Fruit fly (Drosophila melanogaster): Measurements from ENCODE around the gene bib.

DNA sequence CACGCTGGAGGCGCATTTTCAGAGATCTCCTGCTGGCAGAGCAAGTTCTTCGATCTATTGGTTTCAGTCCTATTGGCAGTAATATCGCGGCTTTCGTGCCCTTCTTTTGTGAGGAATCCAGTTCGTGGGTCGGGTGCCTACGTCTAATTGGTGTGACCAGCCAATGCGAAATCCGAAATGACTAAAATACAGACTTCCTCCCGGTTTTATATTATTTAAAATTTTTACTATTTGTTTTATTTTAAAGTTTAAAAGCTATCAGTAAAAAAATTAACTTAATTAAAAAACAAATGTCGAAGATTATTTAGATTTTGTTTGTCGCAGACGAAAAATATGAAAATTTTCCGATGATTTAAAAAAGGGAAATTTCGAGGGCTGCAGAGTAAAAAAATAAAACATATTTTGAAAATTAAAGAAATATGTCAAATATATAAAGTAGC lies 20.8 kb upstream of the bib start, which contains the start of gene CG5850:
- no peak for TF ChIP-seq ey (GFP tag; optimal IDR thresholded peaks at IDR 0.05)
- TF ChIP-seq psq (GFP tag; optimal IDR thresholded peaks at IDR 0.05), result no peak
- TF ChIP-seq h (GFP tag; optimal IDR thresholded peaks at IDR 0.05), result no peak
- TF ChIP-seq Myc (optimal IDR thresholded peaks at IDR 0.05), result no peak
- no peak for TF ChIP-seq Dif (GFP tag; optimal IDR thresholded peaks at IDR 0.05; ENCODE audit: partially characterized antibody)
- no peak for TF ChIP-seq Hr83 (GFP tag; optimal IDR thresholded peaks at IDR 0.05; ENCODE audit: poor library complexity, severe bottlenecking)
- no peak for TF ChIP-seq usp (GFP tag; optimal IDR thresholded peaks at IDR 0.05)
- no peak for TF ChIP-seq fru (GFP tag; optimal IDR thresholded peaks at IDR 0.05)
- no peak for TF ChIP-seq Rel (GFP tag; optimal IDR thresholded peaks at IDR 0.05)
- TF ChIP-seq Rel (tag; optimal IDR thresholded peaks at IDR 0.05), result no peak
